Worm (Caenorhabditis elegans) whole organism, L3 larva: ENCODE measurements around the gene ufl-1.

Source experiments
- R02D3.7 ChIP-seq: fragments of 150-350 bp; optimal IDR thresholded peaks from 2 replicates; lab custom pipeline; 2014; ENCODE audit warnings: missing biosample characterization, missing genetic modification characterization
- ZK546.5 ChIP-seq: sonication (generic microtip); optimal IDR thresholded peaks from 2 replicates; lab custom pipeline; 2017; ENCODE audit warnings: missing biosample characterization, missing genetic modification characterization
- aly-2 ChIP-seq: fragments of 150-350 bp; optimal IDR thresholded peaks from 2 replicates; lab custom pipeline; 2014; ENCODE audit warnings: missing biosample characterization, missing genetic modification characterization
- ama-1 ChIP-seq: fragments of 150-350 bp; optimal IDR thresholded peaks from 2 replicates; lab custom pipeline; 2018
- ceh-16 ChIP-seq: sonication (generic microtip); optimal IDR thresholded peaks from 2 replicates; lab custom pipeline; 2017; ENCODE audit warnings: missing biosample characterization, missing genetic modification characterization
- ceh-28 ChIP-seq: fragments of 150-350 bp; optimal IDR thresholded peaks from 2 replicates; lab custom pipeline; 2014; ENCODE audit warnings: missing biosample characterization, missing genetic modification reagents, missing genetic modification characterization
- ceh-82 ChIP-seq: fragments of 150-350 bp; optimal IDR thresholded peaks from 2 replicates; lab custom pipeline; 2014; ENCODE audit warnings: missing biosample characterization, missing genetic modification characterization
- daf-12 ChIP-seq: fragments of 150-350 bp; optimal IDR thresholded peaks from 2 replicates; lab custom pipeline; 2014; ENCODE audit warnings: missing biosample characterization, missing genetic modification reagents, missing genetic modification characterization
- egl-27 ChIP-seq: sonication (generic microtip); optimal IDR thresholded peaks from 4 replicates; lab custom pipeline; 2017; ENCODE audit warnings: missing biosample characterization, missing genetic modification reagents, missing genetic modification characterization
- egl-5 ChIP-seq: fragments of 150-350 bp; optimal IDR thresholded peaks from 2 replicates; lab custom pipeline; 2017; ENCODE audit warnings: missing biosample characterization, missing genetic modification reagents, missing genetic modification characterization, inconsistent platforms
- elt-2 ChIP-seq: sonication (generic microtip); optimal IDR thresholded peaks from 2 replicates; lab custom pipeline; 2016; ENCODE audit warnings: missing genetic modification reagents, mild to moderate bottlenecking, missing genetic modification characterization, missing compliant biosample characterization
- eor-1 ChIP-seq, 2 experiments: fragments of 150-350 bp; optimal IDR thresholded peaks; 2 replicates each; lab custom pipeline; 2014 to 2018; ENCODE audit warnings: missing biosample characterization in 2 of 2, missing genetic modification characterization in 2 of 2
- fkh-2 ChIP-seq: fragments of 150-350 bp; optimal IDR thresholded peaks from 2 replicates; lab custom pipeline; 2014; ENCODE audit warnings: missing biosample characterization, missing genetic modification reagents, missing genetic modification characterization
- fos-1 ChIP-seq: fragments of 150-350 bp; optimal IDR thresholded peaks from 2 replicates; lab custom pipeline; 2014; ENCODE audit warnings: missing biosample characterization, missing genetic modification characterization
- hmg-11 ChIP-seq: sonication (generic microtip); optimal IDR thresholded peaks from 2 replicates; lab custom pipeline; 2016; ENCODE audit warnings: missing genetic modification characterization, missing compliant biosample characterization
- lin-15B ChIP-seq: fragments of 150-350 bp; optimal IDR thresholded peaks from 2 replicates; lab custom pipeline; 2014; ENCODE audit warnings: missing biosample characterization, missing genetic modification characterization
- lin-39 ChIP-seq: fragments of 150-350 bp; optimal IDR thresholded peaks from 2 replicates; lab custom pipeline; 2018; ENCODE audit warnings: missing biosample characterization, missing genetic modification reagents, missing genetic modification characterization
- mdl-1 ChIP-seq: fragments of 150-350 bp; optimal IDR thresholded peaks from 2 replicates; lab custom pipeline; 2014; ENCODE audit warnings: missing biosample characterization, missing genetic modification characterization
- nfya-1 ChIP-seq: sonication (generic microtip); optimal IDR thresholded peaks from 2 replicates; lab custom pipeline; 2017; ENCODE audit warnings: missing genetic modification characterization, mild to moderate bottlenecking, missing compliant biosample characterization, antibody characterized with exemption, moderate library complexity; ENCODE audit not compliant: insufficient read depth
- nhr-11 ChIP-seq: fragments of 150-350 bp; optimal IDR thresholded peaks from 2 replicates; lab custom pipeline; 2014; ENCODE audit warnings: missing biosample characterization, missing genetic modification characterization
- nhr-12 ChIP-seq: fragments of 150-350 bp; optimal IDR thresholded peaks from 2 replicates; lab custom pipeline; 2014; ENCODE audit warnings: missing biosample characterization, missing genetic modification characterization
- nhr-23 ChIP-seq: fragments of 150-350 bp; optimal IDR thresholded peaks from 2 replicates; lab custom pipeline; 2014; ENCODE audit warnings: missing biosample characterization, missing genetic modification reagents, missing genetic modification characterization
- nhr-237 ChIP-seq: fragments of 150-350 bp; optimal IDR thresholded peaks from 2 replicates; lab custom pipeline; 2014; ENCODE audit warnings: missing biosample characterization, missing genetic modification characterization
- nhr-25 ChIP-seq: sonication (generic microtip); optimal IDR thresholded peaks from 2 replicates; lab custom pipeline; 2017; ENCODE audit warnings: missing biosample characterization, missing genetic modification characterization
- nhr-28 ChIP-seq: fragments of 150-350 bp; optimal IDR thresholded peaks from 2 replicates; lab custom pipeline; 2014; ENCODE audit warnings: missing biosample characterization, missing genetic modification characterization
- nhr-43 ChIP-seq: sonication (generic microtip); optimal IDR thresholded peaks from 2 replicates; lab custom pipeline; 2016; ENCODE audit warnings: mild to moderate bottlenecking, missing genetic modification characterization, missing compliant biosample characterization; ENCODE audit not compliant: poor library complexity, severe bottlenecking
- nhr-67 ChIP-seq: fragments of 150-350 bp; optimal IDR thresholded peaks from 2 replicates; lab custom pipeline; 2014; ENCODE audit warnings: missing biosample characterization, missing genetic modification characterization
- nhr-76 ChIP-seq: fragments of 150-350 bp; sonication (generic microtip); optimal IDR thresholded peaks from 5 replicates; lab custom pipeline; 2014; ENCODE audit warnings: missing biosample characterization, missing genetic modification characterization
- nhr-77 ChIP-seq: fragments of 150-350 bp; optimal IDR thresholded peaks from 2 replicates; lab custom pipeline; 2014; ENCODE audit warnings: missing biosample characterization, missing genetic modification characterization
- pha-4 ChIP-seq: fragments of 150-350 bp; optimal IDR thresholded peaks from 2 replicates; lab custom pipeline; 2014; ENCODE audit warnings: missing biosample characterization, missing genetic modification reagents, missing genetic modification characterization
- pqm-1 ChIP-seq: fragments of 150-350 bp; optimal IDR thresholded peaks from 2 replicates; lab custom pipeline; 2017; ENCODE audit warnings: missing biosample characterization, missing genetic modification characterization, inconsistent platforms
- sea-2 ChIP-seq: fragments of 150-350 bp; sonication (generic microtip); optimal IDR thresholded peaks from 4 replicates; lab custom pipeline; 2014; ENCODE audit warnings: missing biosample characterization, missing genetic modification reagents, missing genetic modification characterization
- skn-1 ChIP-seq: fragments of 150-350 bp; optimal IDR thresholded peaks from 2 replicates; lab custom pipeline; 2014; ENCODE audit warnings: missing biosample characterization, missing genetic modification characterization
- unc-39 ChIP-seq: sonication (generic microtip); optimal IDR thresholded peaks from 4 replicates; lab custom pipeline; 2017; ENCODE audit warnings: missing biosample characterization, missing genetic modification characterization
- unc-62 ChIP-seq: fragments of 150-350 bp; sonication (generic microtip); optimal IDR thresholded peaks from 4 replicates; lab custom pipeline; 2014; ENCODE audit warnings: missing biosample characterization, missing genetic modification reagents, missing genetic modification characterization
- zag-1 ChIP-seq: fragments of 150-350 bp; optimal IDR thresholded peaks from 2 replicates; lab custom pipeline; 2014; ENCODE audit warnings: missing biosample characterization, missing genetic modification characterization
- ztf-11 ChIP-seq: fragments of 150-350 bp; optimal IDR thresholded peaks from 2 replicates; lab custom pipeline; 2014; ENCODE audit warnings: missing biosample characterization, missing genetic modification characterization
- ztf-4 ChIP-seq: fragments of 150-350 bp; optimal IDR thresholded peaks from 2 replicates; lab custom pipeline; 2014; ENCODE audit warnings: missing biosample characterization, missing genetic modification characterization

Gene ufl-1

ce11 chrIV:7083976-7084375 lies 47.3 kb upstream of the ufl-1 start:
- TF ChIP-seq zag-1 (tag; lab: Kevin White, UChicago) (no peak), lin-39 (tag; lab: Kevin White, UChicago) (no peak), nfya-1 (tag; lab: Kevin White, UChicago) (no peak), nhr-43 (tag; lab: Kevin White, UChicago) (no peak), nhr-25 (tag; lab: Kevin White, UChicago) (no peak)

- TF ChIP-seq elt-2 (tag; lab: Kevin White, UChicago): peak; percentile 25
- peak; percentile 19 for TF ChIP-seq nhr-12 (tag; lab: Kevin White, UChicago)
- no peak for TF ChIP-seq nhr-67 (tag; lab: Kevin White, UChicago)
- no peak for TF ChIP-seq skn-1
- no peak for TF ChIP-seq fos-1 (tag; lab: Kevin White, UChicago)
- TF ChIP-seq nhr-23 (tag; lab: Kevin White, UChicago): no peak
- TF ChIP-seq ama-1: peak; percentile 12
- TF ChIP-seq nhr-28 (tag; lab: Kevin White, UChicago): no peak
- no peak for TF ChIP-seq R02D3.7
- TF ChIP-seq daf-12: no peak
- no peak for TF ChIP-seq nhr-43 (tag; lab: Kevin White, UChicago)
- no peak for TF ChIP-seq sea-2 (GFP tag; lab: Kevin White, UChicago)
- TF ChIP-seq ceh-16: no peak
- TF ChIP-seq nhr-25 (tag; lab: Kevin White, UChicago): peak; percentile 10
- no peak for TF ChIP-seq unc-62 (GFP tag; lab: Kevin White, UChicago)
Observed at ce11 chrIV:7083382-7083784, 46.7 kb upstream of the ufl-1 start, which contains the start of gene Y43B11AR.3. Y43B11AR.3 (minus strand) TSS chrIV:7083716.

DNA sequence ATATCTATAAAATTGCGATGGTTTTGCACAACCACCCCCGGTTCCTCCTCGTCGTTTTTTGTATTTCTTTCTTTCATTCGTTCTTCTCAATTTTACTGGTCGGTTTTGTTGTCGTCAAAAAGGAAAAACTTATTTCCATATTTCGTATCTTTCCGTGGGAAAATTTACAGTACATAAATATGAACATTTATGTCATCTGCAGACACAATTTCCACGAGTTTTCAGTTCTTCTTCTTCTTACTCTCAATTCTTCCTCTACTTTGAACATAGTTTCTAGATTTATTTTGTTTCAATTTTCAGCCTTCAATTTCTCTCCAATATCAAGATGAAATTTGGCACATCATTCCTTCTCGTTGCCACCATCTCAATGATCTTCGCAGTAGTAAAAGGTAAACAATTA lies 44.6 kb upstream of the ufl-1 start, which contains the start of gene Y43B11AR.1:
Gene Y43B11AR.1 (plus strand): TSS at position 301 of the 400 bp plus-strand sequence.
- no peak for TF ChIP-seq ama-1
- TF ChIP-seq nfya-1 (tag; lab: Kevin White, UChicago): no peak
- TF ChIP-seq aly-2 (tag; lab: Kevin White, UChicago): no peak
- TF ChIP-seq ceh-16: no peak
- no peak for TF ChIP-seq sea-2 (GFP tag; lab: Kevin White, UChicago)
- no peak for TF ChIP-seq lin-15B (tag; lab: Kevin White, UChicago)
- TF ChIP-seq ZK546.5 (tag; lab: Kevin White, UChicago): no peak
- TF ChIP-seq nhr-11 (tag; lab: Kevin White, UChicago): no peak
- no peak for TF ChIP-seq fkh-2 (tag; lab: Kevin White, UChicago)
- TF ChIP-seq nhr-12 (tag; lab: Kevin White, UChicago): no peak
- TF ChIP-seq pqm-1 (tag; lab: Kevin White, UChicago): no peak
- TF ChIP-seq unc-62 (GFP tag; lab: Kevin White, UChicago): no peak
- no peak for TF ChIP-seq elt-2 (tag; lab: Kevin White, UChicago)
- TF ChIP-seq, all 47 proteins: peak for 0

DNA sequence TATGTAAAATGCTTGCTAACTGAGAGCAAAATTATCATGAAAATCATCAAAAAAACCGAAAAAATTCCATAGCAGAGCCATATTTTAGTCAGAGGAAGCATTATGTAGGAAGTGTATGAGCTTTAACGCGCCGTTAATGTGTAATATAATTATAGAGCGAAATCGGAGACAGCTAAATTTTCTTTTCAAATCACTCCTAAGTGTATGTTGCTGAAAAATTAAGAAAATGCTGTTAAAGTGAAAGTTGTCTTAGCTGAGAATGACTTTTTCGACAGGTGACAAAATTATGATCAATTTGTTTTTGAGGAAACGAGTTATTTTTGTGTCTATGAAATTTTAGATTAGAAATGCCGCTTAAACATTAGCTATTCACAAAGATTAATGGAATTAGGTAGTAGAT lies 38.4 kb upstream of the ufl-1 start, which contains the start of gene srg-50:
Gene srg-50 (minus strand): TSS at position 101 of the 400 bp plus-strand sequence.
- TF ChIP-seq nhr-67 (tag; lab: Kevin White, UChicago) (no peak), ceh-16 (no peak), skn-1 (no peak), ceh-28 (no peak), ztf-4 (no peak), mdl-1 (no peak), zag-1 (tag; lab: Kevin White, UChicago) (no peak), fos-1 (tag; lab: Kevin White, UChicago) (no peak), nhr-12 (tag; lab: Kevin White, UChicago) (no peak), ztf-11 (no peak), sea-2 (GFP tag; lab: Kevin White, UChicago) (no peak), eor-1 (tag; optimal IDR thresholded peaks at IDR 0.05; lab: Kevin White, UChicago) (no peak), nhr-77 (tag; lab: Kevin White, UChicago) (no peak)

ce11 chrIV:7072110-7072509 lies 35.5 kb upstream of the ufl-1 start, which contains the start of gene srg-48:
srg-48 (plus strand) TSS chrIV:7072410.
- TF ChIP-seq unc-39 (tag; lab: Kevin White, UChicago) (no peak), ceh-82 (tag; lab: Kevin White, UChicago) (no peak), ztf-11 (no peak), lin-15B (tag; lab: Kevin White, UChicago) (no peak), nhr-237 (tag; lab: Kevin White, UChicago) (no peak), elt-2 (tag; lab: Kevin White, UChicago) (no peak), nhr-76 (no peak), nhr-12 (tag; lab: Kevin White, UChicago) (no peak), pha-4 (tag; lab: Kevin White, UChicago) (no peak), egl-27 (tag; lab: Kevin White, UChicago) (no peak), sea-2 (GFP tag; lab: Kevin White, UChicago) (no peak), egl-5 (tag; lab: Kevin White, UChicago) (no peak), nhr-28 (tag; lab: Kevin White, UChicago) (no peak), ama-1 (no peak), mdl-1 (no peak), pqm-1 (tag; lab: Kevin White, UChicago) (no peak), nhr-77 (tag; lab: Kevin White, UChicago) (no peak), hmg-11 (no peak), ceh-16 (no peak)
- TF ChIP-seq, all 47 proteins: peak for 0
